Worm (Caenorhabditis elegans) whole organism, late embryonic: ENCODE results near the gene nlp-9.
"Not testable (repeated sequence)": the region's sequence is repeated elsewhere in the genome, so short reads cannot be mapped to it uniquely, and the experiment has no call there.

Source experiments
- ama-1 ChIP-seq: fragments of 150-350 bp; optimal IDR thresholded peaks from 2 replicates; lab custom pipeline; 2014
- hlh-15 ChIP-seq: sonication (generic microtip); optimal IDR thresholded peaks from 2 replicates; lab custom pipeline; 2016; ENCODE audit warnings: missing genetic modification characterization, missing compliant biosample characterization
- hlh-6 ChIP-seq: sonication (generic microtip); optimal IDR thresholded peaks from 2 replicates; lab custom pipeline; 2016; ENCODE audit warnings: missing genotype, missing genetic modification characterization, missing compliant biosample characterization
- pag-3 ChIP-seq: sonication (generic microtip); optimal IDR thresholded peaks from 2 replicates; lab custom pipeline; 2016; ENCODE audit warnings: missing compliant biosample characterization, missing genetic modification characterization, borderline replicate concordance

- TF ChIP-seq ama-1 (lab: Kevin White, UChicago); hlh-6 (tag; lab: Kevin White, UChicago); pag-3 (tag; lab: Kevin White, UChicago); hlh-15 (tag; lab: Kevin White, UChicago): not testable (repeated sequence)
Observed at ce11 chrV:4268213-4268612, 48.8 kb downstream of the nlp-9 start, which contains the start of gene srt-36.
